Fruit fly (Drosophila melanogaster): ENCODE results near the gene Larp4B.

The Larp4B gene

dm6 chr3L:3198447-3199402, 25.9 kb upstream of the Larp4B start, which contains the start of the genes CG32276 and gry (continued):
- no peak for TF ChIP-seq bowl (GFP tag; IDR thresholded peaks at IDR 0.05)
- no peak; the same call in 2 of the 3 replicates for TF ChIP-seq CG17361 (GFP tag; IDR thresholded peaks at IDR 0.05)
- peak; percentile 61 for TF ChIP-seq twi (tag; optimal IDR thresholded peaks at IDR 0.05)
- peak; percentile 71 for TF ChIP-seq CG8765 (GFP tag; IDR thresholded peaks at IDR 0.05)
- no peak for TF ChIP-seq CG13894 (tag; optimal IDR thresholded peaks at IDR 0.05)
- TF ChIP-seq amos (GFP tag; IDR thresholded peaks at IDR 0.05; ENCODE audit: partially characterized antibody) = no peak; the same call in 1 of the 2 replicates
- peak; percentile 65 for TF ChIP-seq HmgD (GFP tag; optimal IDR thresholded peaks at IDR 0.05)
- peak; percentile 84 for TF ChIP-seq nmo (GFP tag; optimal IDR thresholded peaks at IDR 0.05)
- peak; percentile 87 for TF ChIP-seq CG17829 (tag; optimal IDR thresholded peaks at IDR 0.05)
- peak; percentile 71 for TF ChIP-seq CG7786 (GFP tag; optimal IDR thresholded peaks at IDR 0.05)
- no peak for TF ChIP-seq prd (optimal IDR thresholded peaks at IDR 0.05)
- TF ChIP-seq prd (GFP tag; IDR thresholded peaks at IDR 0.05) = peak; percentile 82
- peak; percentile 69; the same call in 1 of the 3 replicates for TF ChIP-seq Dbx (GFP tag; IDR thresholded peaks at IDR 0.05)
- no peak for TF ChIP-seq CG15073 (GFP tag; optimal IDR thresholded peaks at IDR 0.05)
- no peak for TF ChIP-seq ATbp (GFP tag; optimal IDR thresholded peaks at IDR 0.05)
- peak; percentile 41 for TF ChIP-seq CG6683 (GFP tag; optimal IDR thresholded peaks at IDR 0.05)
- TF ChIP-seq CG2202 (tag; optimal IDR thresholded peaks at IDR 0.05) = peak; percentile 56
- no peak for TF ChIP-seq CG5180 (GFP tag; optimal IDR thresholded peaks at IDR 0.05)
- TF ChIP-seq NfI (GFP tag; optimal IDR thresholded peaks at IDR 0.05) = peak; percentile 73
- peak; percentile 82 for TF ChIP-seq bab2 (GFP tag; optimal IDR thresholded peaks at IDR 0.05)
- TF ChIP-seq CG3726 (GFP tag; IDR thresholded peaks at IDR 0.05) = 0 out of 3 replicates have a peak, but pooled peaks have one; percentile 55
- TF ChIP-seq grn (GFP tag; optimal IDR thresholded peaks at IDR 0.05) = no peak
- peak; percentile 79 for TF ChIP-seq Bteb2 (GFP tag; optimal IDR thresholded peaks at IDR 0.05)
- TF ChIP-seq CG15696 (tag; optimal IDR thresholded peaks at IDR 0.05) = peak; percentile 75
- no peak for TF ChIP-seq so (GFP tag; IDR thresholded peaks at IDR 0.05)
- peak; percentile 47 for TF ChIP-seq psq (GFP tag; optimal IDR thresholded peaks at IDR 0.05)
- peak; percentile 82 for TF ChIP-seq CG8924 (tag; optimal IDR thresholded peaks at IDR 0.05)
- TF ChIP-seq Trl (optimal IDR thresholded peaks at IDR 0.05) = peak in 1 of 2 experiments; percentile 14
- peak; percentile 85 for TF ChIP-seq Trl (GFP tag; optimal IDR thresholded peaks at IDR 0.05)
- TF ChIP-seq CG8281 (tag; optimal IDR thresholded peaks at IDR 0.05) = peak; percentile 40
- TF ChIP-seq D (optimal IDR thresholded peaks at IDR 0.05) = peak; percentile 27
- TF ChIP-seq D (GFP tag; optimal IDR thresholded peaks at IDR 0.05) = peak; percentile 48
- TF ChIP-seq CG10147 (GFP tag; optimal IDR thresholded peaks at IDR 0.05) = no peak
- peak; percentile 61 for TF ChIP-seq CG3163 (GFP tag; optimal IDR thresholded peaks at IDR 0.05)
- TF ChIP-seq btn (GFP tag; optimal IDR thresholded peaks at IDR 0.05) = peak; percentile 58
- TF ChIP-seq CG6272 (GFP tag; IDR thresholded peaks at IDR 0.05) = peak; percentile 48
- TF ChIP-seq nau (GFP tag; optimal IDR thresholded peaks at IDR 0.05) = no peak
- peak; percentile 88 for TF ChIP-seq jumu (GFP tag; optimal IDR thresholded peaks at IDR 0.05)
- peak; percentile 48; the same call in 1 of the 2 replicates for TF ChIP-seq dati (GFP tag; IDR thresholded peaks at IDR 0.05)
- TF ChIP-seq CG10274 (GFP tag; optimal IDR thresholded peaks at IDR 0.05) = no peak
- TF ChIP-seq ttk (GFP tag; IDR thresholded peaks at IDR 0.05) = peak; percentile 25; the same call in 1 of the 2 replicates
- TF ChIP-seq H15 (GFP tag; IDR thresholded peaks at IDR 0.05) = peak; percentile 63; the same call in 2 of the 3 replicates
- peak; percentile 55; the same call in 1 of the 2 replicates for TF ChIP-seq CG4360 (GFP tag; IDR thresholded peaks at IDR 0.05)
- TF ChIP-seq CG32767 (GFP tag; IDR thresholded peaks at IDR 0.05) = peak; percentile 64
- TF ChIP-seq CG12104 (GFP tag; optimal IDR thresholded peaks at IDR 0.05) = peak; percentile 53
- peak; percentile 46 for TF ChIP-seq ssp (GFP tag; IDR thresholded peaks at IDR 0.05)
- peak; percentile 58 for TF ChIP-seq p53 (GFP tag; optimal IDR thresholded peaks at IDR 0.05)
- peak; percentile 83 for TF ChIP-seq kay (GFP tag; optimal IDR thresholded peaks at IDR 0.05)
- peak; percentile 46; the same call in 1 of the 2 replicates for TF ChIP-seq ara (GFP tag; IDR thresholded peaks at IDR 0.05)

Measured in whole organism, embryonic.